Fruit fly (Drosophila melanogaster) whole organism: ENCODE data around the gene C901.

Experiments
- CG8478 ChIP-seq: fragments of >200 bp; optimal IDR thresholded peaks from 2 replicates; lab custom pipeline; 2018; ENCODE audit warnings: inconsistent platforms
- EcR ChIP-seq, 2 experiments: fragments of >200 bp; optimal IDR thresholded peaks; 2 replicates each; lab custom pipeline; 2017; ENCODE audit warnings: missing biosample characterization in 2 of 2, missing genetic modification characterization in 2 of 2, missing genetic modification reagents in 2 of 2
- pan ChIP-seq: fragments of >200 bp; optimal IDR thresholded peaks from 2 replicates; lab custom pipeline; 2017
- psq ChIP-seq: fragments of >200 bp; optimal IDR thresholded peaks from 2 replicates; lab custom pipeline; 2017
- usp ChIP-seq: fragments of >200 bp; optimal IDR thresholded peaks from 2 replicates; lab custom pipeline; 2017; ENCODE audit warnings: missing biosample characterization, missing genetic modification characterization, mixed read lengths

DNA sequence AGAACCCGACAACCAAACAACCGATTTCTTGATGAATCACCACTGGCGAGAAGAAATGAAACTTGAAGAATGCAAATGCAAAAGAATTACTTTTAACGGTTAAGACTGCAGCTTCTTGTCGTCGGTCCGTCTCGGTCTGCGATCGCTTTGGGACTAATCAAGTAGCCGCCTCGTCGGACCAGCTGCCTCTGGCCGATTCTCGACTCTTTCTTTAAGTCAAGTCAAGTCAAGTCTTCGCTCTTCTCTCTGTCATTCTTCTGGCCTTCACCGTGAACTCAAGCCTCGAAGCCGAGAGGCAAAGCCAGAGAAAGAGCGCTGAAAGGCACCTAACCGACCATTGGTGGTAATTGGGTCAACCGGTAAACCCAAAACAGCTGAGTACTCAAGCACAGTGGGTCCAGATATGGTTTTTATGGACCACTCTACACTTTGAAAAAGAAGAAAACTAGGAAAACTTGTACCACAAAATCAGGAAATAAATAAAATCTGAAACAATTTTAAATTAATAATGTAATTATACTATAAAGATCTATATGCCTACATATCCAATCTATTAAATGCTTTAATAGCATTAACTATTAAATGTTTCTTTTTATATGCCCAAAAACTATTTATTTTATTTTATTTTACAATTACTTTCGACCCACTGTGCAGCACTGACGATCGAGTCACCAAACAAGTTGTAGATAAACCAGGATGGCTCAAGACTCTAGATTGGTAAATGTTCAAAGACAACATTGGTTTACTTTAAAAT lies at the start of gene C901:
- no peak for TF ChIP-seq EcR (GFP tag; optimal IDR thresholded peaks at IDR 0.05; lab: Kevin White, UChicago)
- no peak for TF ChIP-seq psq (lab: Kevin White, UChicago)
- no peak for TF ChIP-seq pan
- no peak for TF ChIP-seq usp (GFP tag; lab: Kevin White, UChicago)
- no peak for TF ChIP-seq CG8478 (lab: Kevin White, UChicago)
